Fruit fly (Drosophila melanogaster) whole organism, embryonic: ENCODE data around the gene CG11726.

Experiments
- CG10209 ChIP-seq: fragments of 200-800 bp; sonication (Bioruptor generic); optimal IDR thresholded peaks from 3 replicates; lab custom pipeline; 2017; ENCODE audit warnings: missing biosample characterization, mild to moderate bottlenecking, missing genetic modification characterization, missing genetic modification reagents
- CG11085 ChIP-seq: fragments of 200-800 bp; sonication (Bioruptor generic); IDR thresholded peaks from 2 replicates; pipeline ENCODE4 v1.3.6; 2022; ENCODE audit warnings: missing biosample characterization, missing genetic modification characterization
- CG9817 ChIP-seq: fragments of 200-800 bp; sonication (Bioruptor generic); optimal IDR thresholded peaks from 2 replicates; lab custom pipeline; 2018; ENCODE audit warnings: missing biosample characterization, mild to moderate bottlenecking, missing genetic modification characterization, moderate library complexity
- Doc3 ChIP-seq: fragments of 200-800 bp; sonication (Bioruptor generic); IDR thresholded peaks from 3 replicates; pipeline ENCODE4 v1.3.6; 2022; ENCODE audit warnings: missing biosample characterization, missing genetic modification characterization; ENCODE audit not compliant: partially characterized antibody
- Nf-YB ChIP-seq: fragments of 200-800 bp; sonication (Bioruptor generic); optimal IDR thresholded peaks from 3 replicates; lab custom pipeline; 2019; ENCODE audit warnings: missing biosample characterization, mild to moderate bottlenecking, missing genetic modification characterization, moderate library complexity
- ato ChIP-seq: fragments of 200-800 bp; sonication (Bioruptor generic); IDR thresholded peaks from 2 replicates; pipeline ENCODE4 v1.3.6; 2022; ENCODE audit warnings: missing biosample characterization, missing genetic modification characterization; ENCODE audit not compliant: partially characterized antibody
- cwo ChIP-seq: fragments of 200-800 bp; sonication (Bioruptor generic); optimal IDR thresholded peaks from 3 replicates; lab custom pipeline; 2017; ENCODE audit warnings: missing biosample characterization, missing genetic modification characterization, mild to moderate bottlenecking, moderate library complexity, missing genetic modification reagents
- dmrt11E ChIP-seq: fragments of 200-800 bp; sonication (Bioruptor generic); optimal IDR thresholded peaks from 3 replicates; lab custom pipeline; 2018; ENCODE audit warnings: missing biosample characterization, mild to moderate bottlenecking, missing genetic modification characterization, moderate library complexity

DNA sequence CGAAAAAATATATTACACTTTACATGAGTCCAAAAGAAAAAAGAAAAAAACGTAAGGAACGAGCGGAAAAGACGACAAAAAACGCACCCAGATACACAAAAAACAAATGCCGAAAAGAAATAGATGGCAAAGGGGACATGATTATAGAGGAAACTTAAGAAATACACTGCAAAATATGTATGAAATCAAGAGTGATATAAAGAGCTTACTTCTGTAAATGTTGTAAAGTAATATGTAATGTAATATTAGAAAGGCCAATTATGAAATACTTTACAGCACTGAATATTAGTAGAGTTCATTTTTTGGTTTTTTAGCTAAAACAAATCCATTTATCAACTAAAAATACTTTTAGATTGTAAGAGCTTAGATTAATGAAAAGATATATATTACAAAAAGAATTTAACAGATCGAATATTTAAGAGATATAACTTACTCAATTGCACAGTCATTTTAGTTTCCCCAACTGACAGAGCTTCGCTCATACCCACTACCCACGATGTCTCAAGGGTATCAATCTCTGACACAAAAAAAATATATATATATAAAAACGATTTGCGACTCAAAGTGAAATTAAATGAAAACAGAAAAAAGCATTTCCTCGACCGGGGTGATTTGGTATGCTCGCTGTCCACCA lies 9.5 kb upstream of the CG11726 start:
- no peak for TF ChIP-seq CG10209 (GFP tag; lab: Kevin White, UChicago)
- no peak for TF ChIP-seq CG11085 (GFP tag; lab: Robert Waterston, UW)
- TF ChIP-seq Nf-YB: no peak
- TF ChIP-seq Doc3 (GFP tag; lab: Robert Waterston, UW): no peak
- TF ChIP-seq ato (GFP tag; lab: Robert Waterston, UW): no peak
- TF ChIP-seq cwo (GFP tag; lab: Kevin White, UChicago): no peak
- peak; percentile 20 for TF ChIP-seq dmrt11E (tag; lab: Kevin White, UChicago)
- TF ChIP-seq CG9817 (tag; lab: Kevin White, UChicago): no peak
